ENCODE assay signal across 5 fruit fly cellular contexts in genomic region chr3L:10740707-10741106, dm6.
TF ChIP-seq lines count a peak whose summit lies in the region.

No protein-coding gene starts in this region.

- no peak for TF ChIP-seq CTCF in whole organism, embryonic (GFP tag; optimal IDR thresholded peaks at IDR 0.05; lab: Kevin White, UChicago)

TF ChIP-seq in whole organism, adult, 20 proteins besides CTCF, POLR2A, EP300 and RAD21:
- no peak for TF ChIP-seq CG12768 (GFP tag; optimal IDR thresholded peaks at IDR 0.05; lab: Kevin White, UChicago)
- peak; percentile 87 for TF ChIP-seq kay (GFP tag; lab: Kevin White, UChicago; ENCODE audit: borderline replicate concordance)

TF ChIP-seq in whole organism, embryonic, 481 proteins besides CTCF, POLR2A, EP300 and RAD21 (continues in another document):
- TF ChIP-seq gcm2 (GFP tag; optimal IDR thresholded peaks at IDR 0.05; lab: Kevin White, UChicago), result no peak
- TF ChIP-seq sens-2 (GFP tag; IDR thresholded peaks at IDR 0.05; lab: Robert Waterston, UW), result no peak
- peak; percentile 28; the same call in 2 of the 3 replicates for TF ChIP-seq row (GFP tag; IDR thresholded peaks at IDR 0.05; lab: Robert Waterston, UW)
- TF ChIP-seq CG2129 (GFP tag; IDR thresholded peaks at IDR 0.05; lab: Robert Waterston, UW; ENCODE audit: partially characterized antibody), result no peak
- TF ChIP-seq Ets65A (GFP tag; lab: Kevin White, UChicago), result no peak
- no peak for TF ChIP-seq danr (GFP tag; IDR thresholded peaks at IDR 0.05; lab: Robert Waterston, UW)
- no peak for TF ChIP-seq yki (optimal IDR thresholded peaks at IDR 0.05; lab: Kevin White, UChicago)
- TF ChIP-seq CG15011 (GFP tag; optimal IDR thresholded peaks at IDR 0.05; lab: Kevin White, UChicago), result no peak
- TF ChIP-seq CG9876 (GFP tag; optimal IDR thresholded peaks at IDR 0.05; lab: Kevin White, UChicago), result no peak
- no peak for TF ChIP-seq ase (GFP tag; IDR thresholded peaks at IDR 0.05; lab: Robert Waterston, UW)
- TF ChIP-seq dmrt11E (tag; optimal IDR thresholded peaks at IDR 0.05; lab: Kevin White, UChicago), result no peak
- TF ChIP-seq CG6254 (GFP tag; optimal IDR thresholded peaks at IDR 0.05; lab: Kevin White, UChicago), result no peak
- TF ChIP-seq CG7556 (GFP tag; optimal IDR thresholded peaks at IDR 0.05; lab: Kevin White, UChicago), result peak; percentile 55
- TF ChIP-seq CG11456 (GFP tag; IDR thresholded peaks at IDR 0.05; lab: Robert Waterston, UW), result no peak
- no peak for TF ChIP-seq CG6689 (GFP tag; IDR thresholded peaks at IDR 0.05; lab: Robert Waterston, UW)
- TF ChIP-seq fru (optimal IDR thresholded peaks at IDR 0.05; lab: Kevin White, UChicago), result no peak
- peak; percentile 26 for TF ChIP-seq Sox102F (GFP tag; optimal IDR thresholded peaks at IDR 0.05; lab: Kevin White, UChicago)
- TF ChIP-seq zf30C (GFP tag; optimal IDR thresholded peaks at IDR 0.05; lab: Kevin White, UChicago), result no peak
- no peak for TF ChIP-seq corto (GFP tag; optimal IDR thresholded peaks at IDR 0.05; lab: Kevin White, UChicago)
- TF ChIP-seq CG3726 (GFP tag; IDR thresholded peaks at IDR 0.05; lab: Robert Waterston, UW), result no peak
- TF ChIP-seq CG4424 (GFP tag; optimal IDR thresholded peaks at IDR 0.05; lab: Kevin White, UChicago), result no peak
- TF ChIP-seq ap (GFP tag; IDR thresholded peaks at IDR 0.05; lab: Robert Waterston, UW), result no peak
- peak; percentile 12 for TF ChIP-seq Fer1 (GFP tag; optimal IDR thresholded peaks at IDR 0.05; lab: Kevin White, UChicago)
- peak; percentile 5 for TF ChIP-seq Abd-B (GFP tag; optimal IDR thresholded peaks at IDR 0.05; lab: Kevin White, UChicago)

TF ChIP-seq in whole organism, prepupa, 60 proteins besides CTCF, POLR2A, EP300 and RAD21 (continues in another document):
- peak; percentile 62 for TF ChIP-seq CG10669 (GFP tag; optimal IDR thresholded peaks at IDR 0.05; lab: Kevin White, UChicago)
- TF ChIP-seq CG4318 (GFP tag; optimal IDR thresholded peaks at IDR 0.05; lab: Kevin White, UChicago), result peak; percentile 73
- peak; percentile 43 for TF ChIP-seq Hr39 (GFP tag; optimal IDR thresholded peaks at IDR 0.05; lab: Kevin White, UChicago)
- peak; percentile 71 for TF ChIP-seq CG3032 (tag; optimal IDR thresholded peaks at IDR 0.05; lab: Kevin White, UChicago)
- TF ChIP-seq Lpt (GFP tag; optimal IDR thresholded peaks at IDR 0.05; lab: Kevin White, UChicago), result no peak
- peak; percentile 61 for TF ChIP-seq acj6 (GFP tag; optimal IDR thresholded peaks at IDR 0.05; lab: Kevin White, UChicago)
- TF ChIP-seq Sox15 (GFP tag; optimal IDR thresholded peaks at IDR 0.05; lab: Kevin White, UChicago), result peak; percentile 34
- peak; percentile 50 for TF ChIP-seq dsx (GFP tag; optimal IDR thresholded peaks at IDR 0.05; lab: Kevin White, UChicago; ENCODE audit: poor library complexity, severe bottlenecking)
- peak; percentile 57 for TF ChIP-seq fd59A (GFP tag; optimal IDR thresholded peaks at IDR 0.05; lab: Kevin White, UChicago)
- peak; percentile 74 for TF ChIP-seq Ets96B (tag; optimal IDR thresholded peaks at IDR 0.05; lab: Kevin White, UChicago)
- peak; percentile 25 for TF ChIP-seq CG1621 (tag; optimal IDR thresholded peaks at IDR 0.05; lab: Kevin White, UChicago)
- TF ChIP-seq lz (GFP tag; optimal IDR thresholded peaks at IDR 0.05; lab: Kevin White, UChicago), result peak; percentile 37
- peak; percentile 60 for TF ChIP-seq CG34406 (GFP tag; optimal IDR thresholded peaks at IDR 0.05; lab: Kevin White, UChicago)
- TF ChIP-seq CG3919 (GFP tag; optimal IDR thresholded peaks at IDR 0.05; lab: Kevin White, UChicago), result peak; percentile 31
- peak; percentile 74 for TF ChIP-seq achi (GFP tag; optimal IDR thresholded peaks at IDR 0.05; lab: Kevin White, UChicago)
- TF ChIP-seq CG15336 (GFP tag; IDR thresholded peaks at IDR 0.05; lab: Robert Waterston, UW), result peak; percentile 67
- TF ChIP-seq CG8119 (GFP tag; IDR thresholded peaks at IDR 0.05; lab: Robert Waterston, UW), result peak; percentile 57
- TF ChIP-seq salr (GFP tag; optimal IDR thresholded peaks at IDR 0.05; lab: Kevin White, UChicago), result peak in 1 of 2 experiments; percentile 63
- peak; percentile 20 for TF ChIP-seq CG6792 (GFP tag; optimal IDR thresholded peaks at IDR 0.05; lab: Kevin White, UChicago)
- no peak for TF ChIP-seq ss (GFP tag; optimal IDR thresholded peaks at IDR 0.05; lab: Kevin White, UChicago)
- 0 out of 3 replicates have a peak, but pooled peaks have one; percentile 25 for TF ChIP-seq eg (GFP tag; IDR thresholded peaks at IDR 0.05; lab: Robert Waterston, UW)
- TF ChIP-seq CG6808 (GFP tag; optimal IDR thresholded peaks at IDR 0.05; lab: Kevin White, UChicago), result peak; percentile 47

TF ChIP-seq in whole organism, pupa, 21 proteins besides CTCF, POLR2A, EP300 and RAD21:
- TF ChIP-seq CG34367 (tag; optimal IDR thresholded peaks at IDR 0.05; lab: Kevin White, UChicago), result peak; percentile 68
- peak; percentile 59 for TF ChIP-seq Pif1B (GFP tag; optimal IDR thresholded peaks at IDR 0.05; lab: Kevin White, UChicago)
- TF ChIP-seq CG14655 (GFP tag; optimal IDR thresholded peaks at IDR 0.05; lab: Kevin White, UChicago), result peak; percentile 69
- peak; percentile 21; the same call in 1 of the 3 replicates for TF ChIP-seq CG4496 (GFP tag; IDR thresholded peaks at IDR 0.05; lab: Robert Waterston, UW)
- TF ChIP-seq Snoo (tag; optimal IDR thresholded peaks at IDR 0.05; lab: Kevin White, UChicago), result peak; percentile 55
- peak; percentile 73 for TF ChIP-seq D1 (tag; optimal IDR thresholded peaks at IDR 0.05; lab: Kevin White, UChicago)
- TF ChIP-seq CG32121 (GFP tag; IDR thresholded peaks at IDR 0.05; lab: Robert Waterston, UW), result no peak
- no peak for TF ChIP-seq CG10348 (GFP tag; IDR thresholded peaks at IDR 0.05; lab: Robert Waterston, UW)
- TF ChIP-seq rn (GFP tag; IDR thresholded peaks at IDR 0.05; lab: Robert Waterston, UW), result no peak
- TF ChIP-seq CG8301 (tag; optimal IDR thresholded peaks at IDR 0.05; lab: Kevin White, UChicago), result peak; percentile 72
- peak; percentile 81 for TF ChIP-seq CG9948 (tag; optimal IDR thresholded peaks at IDR 0.05; lab: Kevin White, UChicago)
- TF ChIP-seq CG13204 (GFP tag; optimal IDR thresholded peaks at IDR 0.05; lab: Kevin White, UChicago), result no peak
- TF ChIP-seq CG8159 (tag; optimal IDR thresholded peaks at IDR 0.05; lab: Kevin White, UChicago), result peak; percentile 79
- TF ChIP-seq Ets98B (GFP tag; IDR thresholded peaks at IDR 0.05; lab: Robert Waterston, UW), result no peak
- TF ChIP-seq CG15710 (tag; optimal IDR thresholded peaks at IDR 0.05; lab: Kevin White, UChicago), result peak; percentile 75
- TF ChIP-seq CG12605 (GFP tag; IDR thresholded peaks at IDR 0.05; lab: Robert Waterston, UW), result no peak
- no peak for TF ChIP-seq EcR (GFP tag; optimal IDR thresholded peaks at IDR 0.05; lab: Kevin White, UChicago)
- no peak for TF ChIP-seq fd96Ca (GFP tag; IDR thresholded peaks at IDR 0.05; lab: Robert Waterston, UW)
- TF ChIP-seq gl (tag; optimal IDR thresholded peaks at IDR 0.05; lab: Kevin White, UChicago), result no peak
- TF ChIP-seq CG17806 (tag; optimal IDR thresholded peaks at IDR 0.05; lab: Kevin White, UChicago), result peak; percentile 72
- TF ChIP-seq Pif1A (GFP tag; optimal IDR thresholded peaks at IDR 0.05; lab: Kevin White, UChicago), result peak; percentile 59

TF ChIP-seq in whole organism, wandering third instar larva, 38 proteins besides CTCF, POLR2A, EP300 and RAD21:
- TF ChIP-seq OdsH (GFP tag; optimal IDR thresholded peaks at IDR 0.05; lab: Kevin White, UChicago) (peak; percentile 10), ey (GFP tag; optimal IDR thresholded peaks at IDR 0.05; lab: Kevin White, UChicago) (no peak), woc (GFP tag; optimal IDR thresholded peaks at IDR 0.05; lab: Kevin White, UChicago) (peak; percentile 34), Dif (GFP tag; optimal IDR thresholded peaks at IDR 0.05; lab: Kevin White, UChicago; ENCODE audit: partially characterized antibody) (no peak), brk (GFP tag; optimal IDR thresholded peaks at IDR 0.05; lab: Kevin White, UChicago) (peak; percentile 18), h (GFP tag; optimal IDR thresholded peaks at IDR 0.05; lab: Kevin White, UChicago) (peak; percentile 45), rgr (GFP tag; optimal IDR thresholded peaks at IDR 0.05; lab: Kevin White, UChicago) (peak; percentile 49), psq (GFP tag; optimal IDR thresholded peaks at IDR 0.05; lab: Kevin White, UChicago) (peak; percentile 16), Hr78 (GFP tag; optimal IDR thresholded peaks at IDR 0.05; lab: Kevin White, UChicago) (no peak), Sp1 (GFP tag; optimal IDR thresholded peaks at IDR 0.05; lab: Kevin White, UChicago) (peak; percentile 58), dmrt93B (GFP tag; optimal IDR thresholded peaks at IDR 0.05; lab: Kevin White, UChicago) (peak; percentile 25), pan (optimal IDR thresholded peaks at IDR 0.05; lab: Kevin White, UChicago) (no peak), HLH106 (tag; optimal IDR thresholded peaks at IDR 0.05; lab: Kevin White, UChicago) (peak; percentile 59), sv (GFP tag; optimal IDR thresholded peaks at IDR 0.05; lab: Kevin White, UChicago) (no peak), foxo (GFP tag; optimal IDR thresholded peaks at IDR 0.05; lab: Kevin White, UChicago) (peak in 1 of 2 experiments; percentile 45)
